Fruit fly (Drosophila melanogaster): Measurements from ENCODE around the gene Cox17.

The Cox17 gene

dm6 chrX:15043013-15043699 is 41.3 kb downstream of the Cox17 start (continued):
- TF ChIP-seq CG10959 (GFP tag; IDR thresholded peaks at IDR 0.05) (peak; percentile 40; the same call in 1 of the 2 replicates), so (GFP tag; IDR thresholded peaks at IDR 0.05) (peak; percentile 82; the same call in 2 of the 3 replicates), chinmo (GFP tag; IDR thresholded peaks at IDR 0.05; ENCODE audit: partially characterized antibody) (0 out of 4 replicates have a peak, but pooled peaks have one; percentile 6), CG2129 (GFP tag; IDR thresholded peaks at IDR 0.05; ENCODE audit: partially characterized antibody) (no peak), CG12391 (tag; optimal IDR thresholded peaks at IDR 0.05) (peak; percentile 68), shn (GFP tag; optimal IDR thresholded peaks at IDR 0.05) (peak; percentile 62), sens-2 (GFP tag; IDR thresholded peaks at IDR 0.05) (0 out of 2 replicates have a peak, but pooled peaks have one; percentile 20), bowl (GFP tag; IDR thresholded peaks at IDR 0.05) (peak; percentile 11; the same call in 1 of the 2 replicates), Opbp (GFP tag; IDR thresholded peaks at IDR 0.05; ENCODE audit: partially characterized antibody) (no peak), fru (optimal IDR thresholded peaks at IDR 0.05) (no peak), tll (GFP tag; optimal IDR thresholded peaks at IDR 0.05) (no peak), lmd (GFP tag; IDR thresholded peaks at IDR 0.05) (no peak), gcm (GFP tag; optimal IDR thresholded peaks at IDR 0.05) (peak; percentile 87), Dek (tag; optimal IDR thresholded peaks at IDR 0.05) (peak; percentile 52), CG5180 (GFP tag; optimal IDR thresholded peaks at IDR 0.05) (peak; percentile 87), bsh (GFP tag; optimal IDR thresholded peaks at IDR 0.05) (peak; percentile 14 to 88), Lpt (GFP tag; optimal IDR thresholded peaks at IDR 0.05) (no peak), CG1603 (tag; optimal IDR thresholded peaks at IDR 0.05) (peak; percentile 88), CG17829 (tag; optimal IDR thresholded peaks at IDR 0.05) (peak; percentile 19), CG3065 (GFP tag; optimal IDR thresholded peaks at IDR 0.05) (peak; percentile 16), HmgD (GFP tag; optimal IDR thresholded peaks at IDR 0.05) (no peak), odd (GFP tag; optimal IDR thresholded peaks at IDR 0.05) (peak; percentile 91), Dfd (GFP tag; optimal IDR thresholded peaks at IDR 0.05) (no peak), CG18619 (GFP tag; optimal IDR thresholded peaks at IDR 0.05) (peak; percentile 89), Rfx (GFP tag; IDR thresholded peaks at IDR 0.05) (peak; percentile 54; the same call in 1 of the 2 replicates), cg (GFP tag; optimal IDR thresholded peaks at IDR 0.05) (no peak), CG18011 (GFP tag; optimal IDR thresholded peaks at IDR 0.05) (peak; percentile 28), CG1529 (GFP tag; optimal IDR thresholded peaks at IDR 0.05) (peak; percentile 90), Bgb (GFP tag; IDR thresholded peaks at IDR 0.05; ENCODE audit: partially characterized antibody) (no peak), CG1233 (GFP tag; optimal IDR thresholded peaks at IDR 0.05) (peak; percentile 91), CG13123 (GFP tag; optimal IDR thresholded peaks at IDR 0.05) (peak; percentile 86), Doc2 (GFP tag; IDR thresholded peaks at IDR 0.05) (no peak), CG34422 (GFP tag; IDR thresholded peaks at IDR 0.05) (peak; percentile 36; the same call in 1 of the 3 replicates), hkb (optimal IDR thresholded peaks at IDR 0.05) (no peak), hkb (GFP tag; IDR thresholded peaks at IDR 0.05) (peak; percentile 90), Dip2 (GFP tag; IDR thresholded peaks at IDR 0.05) (no peak), insv (GFP tag; optimal IDR thresholded peaks at IDR 0.05) (peak in 1 of 2 experiments; percentile 64), CG14667 (GFP tag; IDR thresholded peaks at IDR 0.05) (no peak), H2.0 (GFP tag; IDR thresholded peaks at IDR 0.05) (peak; percentile 27; the same call in 1 of the 2 replicates), CG33213 (GFP tag; optimal IDR thresholded peaks at IDR 0.05) (peak; percentile 91), NK7.1 (GFP tag; optimal IDR thresholded peaks at IDR 0.05) (peak; percentile 65), CG17568 (GFP tag; optimal IDR thresholded peaks at IDR 0.05) (peak; percentile 90), ci (GFP tag; IDR thresholded peaks at IDR 0.05) (peak; percentile 95), CG8924 (tag; optimal IDR thresholded peaks at IDR 0.05) (peak; percentile 71), CG13424 (tag; optimal IDR thresholded peaks at IDR 0.05) (peak; percentile 75), CG12769 (tag; optimal IDR thresholded peaks at IDR 0.05) (peak; percentile 76), CG4404 (GFP tag; IDR thresholded peaks at IDR 0.05) (no peak), corto (GFP tag; optimal IDR thresholded peaks at IDR 0.05) (peak; percentile 50), CG2712 (tag; optimal IDR thresholded peaks at IDR 0.05) (peak; percentile 64)

All from whole organism, embryonic.